Fruit fly (Drosophila melanogaster) whole organism, embryonic: ENCODE results near the gene Cep290.

Experiments used
- CG11085 ChIP-seq: fragments of 200-800 bp; sonication (Bioruptor generic); IDR thresholded peaks from 2 replicates; pipeline ENCODE4 v1.3.6; 2022; ENCODE audit warnings: missing biosample characterization, missing genetic modification characterization
- Gsc ChIP-seq: fragments of 200-800 bp; sonication (Bioruptor generic); IDR thresholded peaks from 2 replicates; pipeline ENCODE4 v1.3.6; 2022; ENCODE audit warnings: missing biosample characterization, missing genetic modification characterization
- Taf1 ChIP-seq: fragments of 200-800 bp; sonication (Bioruptor generic); IDR thresholded peaks from 2 replicates; pipeline ENCODE4 v1.3.6; 2022; ENCODE audit warnings: missing biosample characterization, missing genetic modification characterization
- pros ChIP-seq: fragments of 200-800 bp; sonication (Bioruptor generic); optimal IDR thresholded peaks from 3 replicates; lab custom pipeline; 2019; ENCODE audit warnings: missing biosample characterization, mild to moderate bottlenecking, missing genetic modification characterization, moderate library complexity
- wek ChIP-seq: fragments of 200-800 bp; sonication (Bioruptor generic); optimal IDR thresholded peaks from 3 replicates; lab custom pipeline; 2018; ENCODE audit warnings: missing biosample characterization, mild to moderate bottlenecking, missing genetic modification characterization, moderate library complexity

dm6 chr3L:882236-882891, 38.6 kb downstream of the Cep290 start:
- no peak for TF ChIP-seq CG11085 (GFP tag; lab: Robert Waterston, UW)
- TF ChIP-seq wek (GFP tag; lab: Kevin White, UChicago): no peak
- TF ChIP-seq Gsc (GFP tag; lab: Robert Waterston, UW): no peak
- TF ChIP-seq Taf1: no peak
- no peak for TF ChIP-seq pros (GFP tag; lab: Kevin White, UChicago)
